Fruit fly (Drosophila melanogaster) ovary, adult (tissue): ENCODE measurements around the gene Ser.

Source experiments
- CG17801 ChIP-seq: fragments of 200-800 bp; optimal IDR thresholded peaks from 2 replicates; lab custom pipeline; 2019; ENCODE audit warnings: missing biosample characterization, mild to moderate bottlenecking, missing genetic modification characterization, moderate library complexity; ENCODE audit not compliant: partially characterized antibody

Ser gene

DNA sequence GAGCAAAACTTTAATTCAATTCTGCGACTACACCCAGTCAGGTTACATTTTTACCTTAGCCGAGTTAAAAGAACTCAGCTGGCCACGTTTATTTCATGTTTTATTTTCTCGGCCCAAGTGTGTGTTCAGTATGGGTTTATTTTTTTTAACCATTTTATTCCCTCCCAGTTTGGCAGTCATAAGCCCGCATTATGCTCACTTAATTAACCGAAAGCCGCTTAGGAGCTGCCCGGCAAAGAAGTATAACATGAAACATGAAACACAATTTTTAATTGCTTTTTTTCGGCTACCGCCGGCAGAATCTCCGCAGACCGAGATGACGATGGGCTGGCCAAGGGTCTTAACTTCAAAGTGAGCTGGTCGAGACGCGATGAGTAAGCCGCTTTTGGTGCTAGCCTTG, 7.2 kb downstream of the Ser start:
- TF ChIP-seq CG17801 (GFP tag; lab: Kevin White, UChicago), result no peak

DNA sequence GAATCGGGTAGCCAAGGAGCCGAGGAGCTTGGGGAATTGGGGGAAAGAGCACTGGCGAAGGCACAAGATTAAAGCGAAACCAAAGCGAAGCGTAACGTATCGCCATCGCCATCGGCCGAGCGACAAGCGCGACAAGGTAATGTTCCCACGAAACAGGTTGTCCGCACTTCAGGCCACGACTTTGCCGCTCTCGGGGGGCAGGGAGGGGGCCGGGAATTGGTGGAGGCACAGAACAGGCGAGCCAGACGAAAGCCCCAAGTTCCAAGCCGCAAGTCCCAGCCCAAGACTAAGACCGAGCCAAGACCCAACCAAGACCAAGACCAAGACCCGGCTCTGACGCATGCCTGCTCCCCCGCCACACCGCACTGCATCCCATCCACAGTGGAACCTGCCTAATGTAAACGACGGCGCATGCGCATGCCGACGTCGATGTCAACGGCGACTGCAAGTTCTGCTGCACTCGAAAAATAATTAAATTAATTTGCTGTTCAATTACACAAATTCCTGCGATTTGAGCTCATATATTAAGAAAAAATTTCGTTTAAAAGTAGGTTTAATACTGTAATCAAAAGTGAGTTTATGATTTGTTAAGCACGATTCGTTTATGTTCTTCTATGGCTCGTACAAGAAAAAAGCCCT, 8.0 kb downstream of the Ser start:
- TF ChIP-seq CG17801 (GFP tag; lab: Kevin White, UChicago), result no peak

DNA sequence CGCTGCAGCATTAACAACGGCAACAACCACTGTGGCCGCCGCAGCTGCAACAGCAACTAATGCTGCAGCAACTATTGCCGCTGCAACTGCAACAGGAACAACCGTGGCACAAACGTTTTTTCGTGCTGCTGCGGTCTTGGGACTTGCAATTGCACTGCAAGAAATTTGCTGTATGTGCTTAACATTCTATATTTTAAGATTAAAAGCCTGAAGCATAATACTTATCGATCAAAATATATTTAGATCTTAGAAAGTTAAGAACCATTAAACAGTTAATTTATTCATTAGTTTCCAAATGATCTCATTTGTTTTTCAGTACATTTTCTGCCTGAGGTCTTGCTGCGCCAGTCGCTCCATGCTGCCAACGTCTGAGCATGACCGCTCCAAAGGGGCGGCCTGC, 13.0 kb downstream of the Ser start:
- TF ChIP-seq CG17801 (GFP tag; lab: Kevin White, UChicago), result no peak

DNA sequence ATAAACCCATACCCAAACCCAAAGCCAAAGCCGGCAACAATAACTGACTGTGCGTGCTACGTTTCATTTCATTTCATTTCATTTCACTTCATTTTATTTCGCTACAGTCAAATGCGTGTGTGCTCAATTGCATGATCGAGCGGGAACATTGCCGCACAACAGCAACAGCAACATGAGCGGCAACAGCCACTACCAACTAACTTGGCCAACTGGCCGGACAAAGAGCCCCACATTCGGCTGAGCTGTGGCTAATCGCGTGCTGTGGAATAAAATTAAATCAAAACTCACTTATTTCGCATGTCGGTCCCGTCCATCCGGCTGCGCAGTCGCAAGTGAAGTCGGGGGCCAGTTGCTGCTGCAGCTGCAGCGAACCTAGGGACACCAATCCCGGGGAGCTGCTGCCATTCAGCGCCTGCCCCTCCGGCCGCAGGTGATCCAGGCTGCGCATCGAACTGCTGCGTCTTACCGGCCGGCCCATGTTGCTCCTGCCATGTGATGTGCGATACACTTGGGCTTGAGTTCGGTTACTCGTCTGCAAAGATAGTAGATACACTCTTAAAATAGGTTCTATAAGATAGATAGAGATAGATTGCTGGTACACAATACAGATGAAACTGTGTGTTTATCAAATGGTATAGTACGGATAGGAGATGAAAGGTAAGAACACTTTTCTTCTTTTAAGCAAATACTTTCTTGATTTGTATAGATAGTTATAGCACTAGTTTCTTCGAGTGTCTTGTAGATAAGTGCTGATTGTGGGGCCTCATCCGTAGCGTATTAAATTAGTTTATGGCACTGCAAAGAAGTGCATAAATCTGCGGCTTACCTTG, 15.3 kb downstream of the Ser start:
- no peak for TF ChIP-seq CG17801 (GFP tag; lab: Kevin White, UChicago)

DNA sequence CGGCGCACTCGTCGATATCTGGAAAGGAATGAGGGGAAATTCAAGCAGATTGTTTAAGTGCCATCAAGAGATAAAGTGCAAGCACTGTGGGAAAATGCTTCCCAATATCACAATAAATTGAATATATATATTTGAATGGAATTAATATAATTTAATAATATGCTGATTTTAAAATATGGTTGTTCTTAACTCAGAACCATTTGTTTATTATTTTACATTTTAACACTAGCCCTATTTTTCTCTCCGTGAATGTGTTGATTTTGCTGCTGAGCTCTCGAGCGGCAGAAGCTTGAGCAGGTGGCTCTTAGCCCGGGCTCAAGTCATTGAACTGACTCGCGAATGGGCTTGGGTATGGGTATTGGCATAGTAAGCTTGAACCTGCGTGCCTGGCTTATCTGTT, 16.5 kb downstream of the Ser start:
- no peak for TF ChIP-seq CG17801 (GFP tag; lab: Kevin White, UChicago)

DNA sequence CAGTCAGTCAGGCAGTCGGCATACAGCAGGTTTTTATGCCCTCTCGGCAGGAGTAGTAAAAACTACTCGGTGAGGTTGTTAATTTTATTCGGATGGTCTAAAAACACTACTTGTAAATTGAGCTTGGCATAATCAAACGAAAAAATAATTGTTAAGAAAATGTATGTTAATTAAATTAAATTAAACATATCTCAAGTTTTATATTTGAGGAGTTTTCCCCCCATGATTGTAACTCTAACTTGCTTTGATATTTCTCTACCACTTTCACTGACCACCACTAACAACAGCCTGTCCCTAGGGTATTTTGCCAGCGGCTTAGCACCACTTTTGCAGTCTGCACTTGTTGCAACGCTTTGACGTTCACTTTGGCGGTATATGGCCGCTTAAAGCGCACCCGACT, 18.4 kb downstream of the Ser start:
- no peak for TF ChIP-seq CG17801 (GFP tag; lab: Kevin White, UChicago)

DNA sequence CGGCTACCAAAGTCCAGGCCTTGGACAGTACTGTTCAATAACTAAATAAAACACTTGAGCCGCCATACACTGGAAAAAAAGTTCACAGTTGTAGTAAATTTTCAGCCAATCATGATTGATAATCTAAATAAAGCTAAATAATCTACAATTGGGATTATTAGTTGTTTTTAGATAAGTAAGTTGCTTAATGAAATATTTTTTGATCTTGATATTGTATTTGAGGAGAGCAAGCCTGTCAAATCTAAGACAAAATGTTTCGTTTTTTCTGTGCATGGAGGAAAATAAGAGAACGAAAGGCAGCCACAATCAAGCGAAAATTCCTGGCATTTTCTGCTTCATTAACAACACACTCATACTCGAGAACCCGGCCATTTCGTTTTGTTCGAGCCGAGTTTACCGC, 22.9 kb downstream of the Ser start:
- TF ChIP-seq CG17801 (GFP tag; lab: Kevin White, UChicago), result no peak

DNA sequence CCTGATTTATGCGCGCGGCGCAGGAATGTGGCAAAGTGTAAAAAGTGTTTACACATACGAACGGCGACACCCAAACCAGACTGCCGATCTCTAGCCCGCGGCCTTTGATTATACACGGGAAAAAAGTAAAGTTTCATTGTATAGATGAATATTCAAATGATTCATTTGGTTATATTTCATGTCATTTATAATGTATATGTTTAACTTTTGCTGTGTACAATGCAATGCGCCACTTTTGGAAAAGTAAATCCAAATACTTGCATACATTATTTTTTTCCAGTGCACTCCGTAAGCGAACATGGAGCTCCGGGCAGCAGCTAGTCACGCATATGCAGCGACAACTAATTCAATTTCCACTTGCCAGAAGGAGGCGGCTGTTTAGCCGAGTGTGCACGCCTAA, 26.7 kb downstream of the Ser start:
- no peak for TF ChIP-seq CG17801 (GFP tag; lab: Kevin White, UChicago)

DNA sequence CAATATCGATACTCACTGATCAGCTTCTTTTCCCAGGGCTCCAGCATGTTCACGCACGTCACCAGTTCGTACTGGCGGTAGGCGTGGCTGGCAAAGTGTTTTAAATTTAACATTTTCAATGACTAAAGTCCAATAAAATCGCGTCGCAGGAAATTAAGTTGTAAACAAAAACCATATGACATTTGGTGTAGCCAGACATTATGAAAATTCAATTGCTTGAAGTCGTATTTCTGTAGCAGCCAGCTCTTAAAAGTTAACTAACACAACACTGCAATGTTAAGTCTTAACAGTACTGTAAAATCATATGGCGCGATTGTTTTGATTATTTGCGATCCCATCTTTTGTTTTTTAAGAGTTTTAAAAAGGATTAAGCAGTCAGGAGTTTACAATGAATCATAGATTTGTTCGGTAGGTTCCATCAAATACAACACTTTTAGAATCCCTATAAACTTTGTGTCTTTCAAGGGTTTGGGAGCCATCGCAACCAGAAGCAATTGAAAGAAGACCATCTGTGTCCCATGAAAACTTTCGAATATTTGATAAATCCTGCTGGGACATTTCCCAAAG, 28.6 kb downstream of the Ser start, which contains the start of the genes CG34293 and spn-D:
Gene CG34293, minus strand, starts transcription at position 160 of the 567 bp plus-strand sequence.
Gene spn-D, plus strand, starts transcription at position 301 of the 567 bp plus-strand sequence.
- TF ChIP-seq CG17801 (GFP tag; lab: Kevin White, UChicago), result peak; percentile 28

DNA sequence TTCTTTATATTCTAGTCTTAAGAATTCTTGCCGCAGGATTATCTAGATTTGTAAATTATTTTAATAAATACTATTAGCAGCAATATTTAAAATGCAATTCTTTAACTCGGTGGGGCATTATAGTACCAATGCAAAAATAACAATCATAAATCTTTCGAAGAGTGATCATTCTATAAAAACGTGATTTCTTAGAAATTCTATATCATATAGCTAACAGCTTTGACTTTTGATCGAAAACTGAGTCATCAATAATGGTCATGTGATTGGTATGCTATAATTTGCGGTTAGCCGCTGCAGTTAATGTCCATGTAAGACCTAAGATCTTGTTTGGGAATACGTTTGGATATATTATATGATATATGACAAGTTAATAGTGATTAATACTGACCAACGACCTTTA, 31.2 kb downstream of the Ser start, which contains the start of gene ppk31:
Gene ppk31, plus strand, starts transcription at position 301 of the 400 bp plus-strand sequence.
- no peak for TF ChIP-seq CG17801 (GFP tag; lab: Kevin White, UChicago)

DNA sequence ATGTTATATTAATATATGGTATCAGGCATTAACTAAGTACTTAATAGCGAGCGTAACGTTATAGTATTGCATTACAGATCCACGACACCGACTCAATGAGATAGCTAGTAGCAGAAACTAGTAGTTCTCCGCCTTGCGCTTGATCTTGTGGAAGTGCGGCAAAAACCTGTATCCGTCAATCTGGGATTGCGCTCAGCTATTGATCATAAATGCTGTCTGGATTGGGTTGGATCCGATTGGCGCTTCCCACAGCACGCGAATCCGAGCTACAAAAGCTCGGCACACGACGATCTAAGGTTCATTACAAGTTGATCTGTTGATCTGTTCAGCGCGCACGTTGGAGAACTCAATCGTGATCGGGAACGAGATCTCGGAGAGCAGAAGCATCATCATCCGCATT, 33.2 kb downstream of the Ser start, which contains the start of gene CG5909:
Gene CG5909, plus strand, starts transcription at position 301 of the 400 bp plus-strand sequence.
- no peak for TF ChIP-seq CG17801 (GFP tag; lab: Kevin White, UChicago)

DNA sequence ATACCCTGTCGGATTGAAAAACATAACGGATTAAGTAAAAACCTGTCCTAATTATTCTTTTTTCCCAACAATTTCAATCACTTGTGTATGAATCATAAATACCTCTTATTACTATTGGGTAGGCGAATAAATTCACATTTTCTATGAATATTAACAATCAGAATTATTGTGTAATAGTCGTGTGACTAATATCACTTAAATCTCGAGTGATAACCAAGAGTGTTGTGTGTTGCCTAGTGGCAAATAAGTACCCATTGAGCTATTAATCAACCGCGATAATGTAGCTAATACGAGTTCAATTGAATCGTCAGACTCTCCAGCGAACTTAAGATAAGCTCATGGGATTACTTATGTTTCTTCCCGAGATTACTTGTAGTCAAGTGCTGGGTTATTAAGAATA, 34.2 kb downstream of the Ser start:
- TF ChIP-seq CG17801 (GFP tag; lab: Kevin White, UChicago), result no peak

DNA sequence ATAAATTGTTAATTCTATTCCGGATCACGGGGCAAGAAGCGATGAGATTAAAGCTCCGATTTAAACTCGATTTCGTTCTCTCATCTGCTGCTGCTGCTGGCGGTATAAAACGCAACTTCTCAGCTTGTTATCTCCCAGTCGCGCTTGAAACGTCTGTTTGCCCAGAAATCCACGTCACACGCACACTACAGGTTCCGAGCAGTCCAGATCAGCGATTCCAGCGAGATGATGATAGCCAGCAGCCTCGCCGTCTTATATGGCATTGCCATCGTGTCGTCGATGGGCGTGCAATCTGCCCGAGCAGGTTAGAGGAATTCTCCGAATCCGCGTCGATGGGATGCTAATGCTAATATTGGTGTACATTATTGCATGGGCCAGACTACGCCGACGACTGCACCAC, 36.3 kb downstream of the Ser start, which contains the start of gene grass:
Gene grass, plus strand, starts transcription at position 135 of the 400 bp plus-strand sequence.
- no peak for TF ChIP-seq CG17801 (GFP tag; lab: Kevin White, UChicago)

DNA sequence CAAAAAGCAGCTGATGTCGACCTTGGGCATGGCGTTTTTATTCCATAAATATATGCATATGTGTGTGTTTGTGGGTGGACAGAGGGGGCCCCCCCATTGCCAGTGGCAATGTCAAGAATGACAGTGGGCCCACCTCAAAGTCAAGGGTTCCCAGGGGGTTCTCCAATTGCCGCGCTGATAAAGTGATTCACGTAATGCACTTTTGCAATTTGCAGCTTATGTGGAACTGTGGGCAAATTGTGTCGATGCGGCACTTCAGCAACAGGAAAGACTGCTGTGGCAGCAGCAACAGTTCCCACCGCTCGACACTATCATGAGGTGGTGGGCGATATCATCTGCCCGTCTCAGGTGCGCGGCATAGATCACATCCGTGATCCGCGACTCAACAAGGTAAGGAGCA, 40.1 kb downstream of the Ser start:
- TF ChIP-seq CG17801 (GFP tag; lab: Kevin White, UChicago), result no peak
